Worm (Caenorhabditis elegans) whole organism, L4 larva: ENCODE data around the gene cth-1.

Experiments
- F49E8.2 ChIP-seq: sonication (generic microtip); optimal IDR thresholded peaks from 2 replicates; lab custom pipeline; 2016; ENCODE audit warnings: missing compliant biosample characterization, mild to moderate bottlenecking, missing genetic modification characterization, borderline replicate concordance
- Y75B8A.6 ChIP-seq: fragments of 200-800 bp; sonication (Bioruptor generic); IDR thresholded peaks from 2 replicates; pipeline ENCODE4 v1.3.6; 2022; ENCODE audit warnings: missing genetic modification reagents, missing genetic modification characterization, missing compliant biosample characterization
- ZK337.2 ChIP-seq: fragments of 200-800 bp; sonication (Bioruptor generic); IDR thresholded peaks from 2 replicates; pipeline ENCODE4 v1.3.6; 2022; ENCODE audit warnings: missing genetic modification reagents, missing genetic modification characterization, missing compliant biosample characterization
- aly-2 ChIP-seq: sonication (generic microtip); optimal IDR thresholded peaks from 2 replicates; lab custom pipeline; 2018; ENCODE audit warnings: missing biosample characterization, missing genetic modification characterization
- attf-4 ChIP-seq: sonication (generic microtip); optimal IDR thresholded peaks from 3 replicates; lab custom pipeline; 2017; ENCODE audit warnings: missing biosample characterization, missing genetic modification characterization
- ceh-28 ChIP-seq: fragments of 150-350 bp; optimal IDR thresholded peaks from 2 replicates; lab custom pipeline; 2014; ENCODE audit warnings: missing biosample characterization, missing genetic modification reagents, missing genetic modification characterization
- ceh-32 ChIP-seq: sonication (generic microtip); optimal IDR thresholded peaks from 2 replicates; lab custom pipeline; 2016; ENCODE audit warnings: mild to moderate bottlenecking, missing genetic modification characterization, missing compliant biosample characterization; ENCODE audit not compliant: poor library complexity
- daf-12 ChIP-seq: fragments of 150-350 bp; optimal IDR thresholded peaks from 2 replicates; lab custom pipeline; 2014; ENCODE audit warnings: missing biosample characterization, missing genetic modification reagents, missing genetic modification characterization
- daf-19 ChIP-seq: fragments of 200-800 bp; sonication (Bioruptor generic); conservative IDR thresholded peaks from 2 replicates; pipeline ENCODE4 v1.3.6; 2022; ENCODE audit warnings: missing genetic modification characterization, missing compliant biosample characterization
- dpl-1 ChIP-seq: fragments of 150-350 bp; optimal IDR thresholded peaks from 2 replicates; lab custom pipeline; 2014; ENCODE audit warnings: missing biosample characterization, missing genetic modification reagents, missing genetic modification characterization
- egl-27 ChIP-seq: sonication (generic microtip); optimal IDR thresholded peaks from 3 replicates; lab custom pipeline; 2017; ENCODE audit warnings: missing biosample characterization, missing genetic modification reagents, missing genetic modification characterization
- fkh-10 ChIP-seq: fragments of 150-350 bp; optimal IDR thresholded peaks from 2 replicates; lab custom pipeline; 2014; ENCODE audit warnings: missing biosample characterization, missing genetic modification reagents, missing genetic modification characterization
- fos-1 ChIP-seq: fragments of 150-350 bp; optimal IDR thresholded peaks from 2 replicates; lab custom pipeline; 2014; ENCODE audit warnings: missing biosample characterization, missing genetic modification characterization
- hif-1 ChIP-seq, 2 experiments: sonication (generic microtip); optimal IDR thresholded peaks; 2 replicates each; lab custom pipeline; 2016 to 2017; ENCODE audit warnings: missing compliant biosample characterization in 2 of 2, missing genetic modification characterization in 2 of 2, missing genetic modification reagents in 2 of 2, missing genotype in 2 of 2, mild to moderate bottlenecking in 1 of 2
- hlh-30 ChIP-seq: sonication (generic microtip); optimal IDR thresholded peaks from 2 replicates; lab custom pipeline; 2017; ENCODE audit warnings: antibody characterized with exemption, mild to moderate bottlenecking, missing genetic modification characterization, missing compliant biosample characterization; ENCODE audit not compliant: insufficient read depth
- lin-15B ChIP-seq: fragments of 150-350 bp; sonication (generic microtip); optimal IDR thresholded peaks from 3 replicates; lab custom pipeline; 2014; ENCODE audit warnings: missing biosample characterization, missing genetic modification characterization
- lsy-2 ChIP-seq, 2 experiments: fragments of 150-350 bp in 1 of 2; sonication (generic microtip) in 1 of 2; optimal IDR thresholded peaks; 2 replicates each; lab custom pipeline; 2014 to 2017; ENCODE audit warnings: missing biosample characterization in 2 of 2, missing genetic modification characterization in 2 of 2
- madf-9 ChIP-seq: fragments of 200-800 bp; sonication (Bioruptor generic); conservative IDR thresholded peaks from 2 replicates; pipeline ENCODE4 v1.3.6; 2022; ENCODE audit warnings: missing genetic modification reagents, missing genetic modification characterization, missing compliant biosample characterization
- mxl-3 ChIP-seq: fragments of 200-800 bp; sonication (Bioruptor generic); optimal IDR thresholded peaks from 2 replicates; lab custom pipeline; 2018; ENCODE audit warnings: mild to moderate bottlenecking, missing genetic modification characterization, missing compliant biosample characterization
- nhr-10 ChIP-seq: fragments of 150-350 bp; optimal IDR thresholded peaks from 2 replicates; lab custom pipeline; 2014; ENCODE audit warnings: missing biosample characterization, missing genetic modification characterization
- nhr-102 ChIP-seq: sonication (generic microtip); optimal IDR thresholded peaks from 2 replicates; lab custom pipeline; 2016; ENCODE audit warnings: mild to moderate bottlenecking, missing genetic modification characterization, moderate library complexity, missing compliant biosample characterization
- nhr-25 ChIP-seq: sonication (generic microtip); optimal IDR thresholded peaks from 2 replicates; lab custom pipeline; 2017; ENCODE audit warnings: missing genetic modification characterization, mild to moderate bottlenecking, missing compliant biosample characterization, antibody characterized with exemption, moderate library complexity, borderline replicate concordance; ENCODE audit not compliant: insufficient read depth
- nhr-76 ChIP-seq: fragments of 150-350 bp; optimal IDR thresholded peaks from 2 replicates; lab custom pipeline; 2014; ENCODE audit warnings: missing biosample characterization, missing genetic modification characterization
- nhr-77 ChIP-seq: fragments of 150-350 bp; optimal IDR thresholded peaks from 2 replicates; lab custom pipeline; 2014; ENCODE audit warnings: missing biosample characterization, missing genetic modification characterization
- pha-4 ChIP-seq, 2 experiments: fragments of 150-350 bp in 1 of 2; fragments of 200-800 bp in 1 of 2; sonication (Bioruptor generic) in 1 of 2; IDR thresholded peaks in 1 of 2; optimal IDR thresholded peaks in 1 of 2; 2 replicates each; pipeline versions ENCODE4 v1.3.6 to Lab custom; 2014 to 2022; ENCODE audit warnings: missing genetic modification characterization in 2 of 2, missing genetic modification reagents in 2 of 2, missing biosample characterization in 1 of 2, missing compliant biosample characterization in 1 of 2
- rbr-2 ChIP-seq: sonication (generic microtip); optimal IDR thresholded peaks from 2 replicates; lab custom pipeline; 2016; ENCODE audit warnings: missing genotype, missing genetic modification characterization, missing compliant biosample characterization
- saeg-2 ChIP-seq: fragments of 200-800 bp; sonication (Bioruptor generic); IDR thresholded peaks from 2 replicates; pipeline ENCODE4 v1.3.6; 2022; ENCODE audit warnings: missing genetic modification reagents, missing genetic modification characterization, missing compliant biosample characterization
- spr-1 ChIP-seq: sonication (generic microtip); optimal IDR thresholded peaks from 2 replicates; lab custom pipeline; 2016; ENCODE audit warnings: mild to moderate bottlenecking, missing genetic modification characterization, missing compliant biosample characterization
- spr-3 ChIP-seq: fragments of 200-800 bp; sonication (Bioruptor generic); optimal IDR thresholded peaks from 2 replicates; lab custom pipeline; 2018; ENCODE audit warnings: mild to moderate bottlenecking, missing genetic modification characterization, missing compliant biosample characterization
- tag-97 ChIP-seq: fragments of 200-800 bp; sonication (Bioruptor generic); IDR thresholded peaks from 2 replicates; pipeline ENCODE4 v1.3.6; 2022; ENCODE audit warnings: missing genetic modification characterization, missing compliant biosample characterization
- unc-130 ChIP-seq: sonication (generic microtip); optimal IDR thresholded peaks from 2 replicates; lab custom pipeline; 2016; ENCODE audit warnings: missing genetic modification reagents, missing genetic modification characterization, missing compliant biosample characterization
- unc-39 ChIP-seq: sonication (generic microtip); optimal IDR thresholded peaks from 2 replicates; lab custom pipeline; 2017; ENCODE audit warnings: missing biosample characterization, missing genetic modification characterization
- unc-62 ChIP-seq, 3 experiments: fragments of 150-350 bp in 1 of 3; sonication (generic microtip); optimal IDR thresholded peaks in 2 of 3; peaks in 1 of 3; 1 replicate in 1 of 3; 2 replicates in 2 of 3; lab custom pipeline; 2014 to 2017; ENCODE audit warnings: missing biosample characterization in 3 of 3, missing genetic modification characterization in 3 of 3, missing genetic modification reagents in 3 of 3, missing genotype in 1 of 3
- vab-7 ChIP-seq: fragments of 200-800 bp; sonication (Bioruptor generic); IDR thresholded peaks from 2 replicates; pipeline ENCODE4 v1.3.6; 2022; ENCODE audit warnings: missing genetic modification reagents, missing genetic modification characterization, missing compliant biosample characterization
- zag-1 ChIP-seq: fragments of 150-350 bp; optimal IDR thresholded peaks from 2 replicates; lab custom pipeline; 2014; ENCODE audit warnings: missing biosample characterization, missing genetic modification characterization
- zfp-2 ChIP-seq: sonication (generic microtip); optimal IDR thresholded peaks from 2 replicates; lab custom pipeline; 2016; ENCODE audit warnings: mild to moderate bottlenecking, missing genetic modification characterization, missing compliant biosample characterization
- zfp-3 ChIP-seq: fragments of 200-800 bp; sonication (Bioruptor generic); conservative IDR thresholded peaks from 2 replicates; pipeline ENCODE4 v1.3.6; 2022; ENCODE audit warnings: missing genetic modification reagents, missing genetic modification characterization, missing compliant biosample characterization
- zip-2 ChIP-seq: fragments of 150-350 bp; optimal IDR thresholded peaks from 2 replicates; lab custom pipeline; 2014; ENCODE audit warnings: missing biosample characterization, missing genetic modification characterization
- ztf-7 ChIP-seq: fragments of 150-350 bp; optimal IDR thresholded peaks from 2 replicates; lab custom pipeline; 2014; ENCODE audit warnings: missing biosample characterization, missing genetic modification characterization

The cth-1 gene

DNA sequence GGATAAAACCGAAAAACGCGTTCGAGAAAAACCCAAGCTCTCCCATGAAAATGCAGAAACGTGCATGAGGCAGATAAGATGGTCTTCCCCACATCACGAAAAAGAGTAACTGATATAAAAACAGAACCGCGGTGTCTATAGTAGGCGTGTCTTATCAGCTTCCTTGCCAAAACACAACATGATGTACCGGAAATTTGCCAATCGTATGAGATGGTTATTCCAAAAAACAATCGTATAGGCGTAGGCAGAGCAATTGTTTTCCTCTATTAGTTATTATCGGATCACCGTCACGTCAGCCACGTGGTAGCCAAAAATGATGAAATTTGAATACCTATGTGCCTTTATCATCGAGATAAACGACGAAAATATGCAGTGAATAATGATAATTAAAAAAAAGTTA is 1.0 kb upstream of the cth-1 start, which contains the start of gene str-7:
TSS of gene str-7 (minus strand) at position 101 of the 400 bp plus-strand sequence.
- TF ChIP-seq zag-1 (no peak), saeg-2 (GFP tag; lab: Robert Waterston, UW) (no peak), rbr-2 (tag; lab: Kevin White, UChicago) (no peak), daf-19 (GFP tag; lab: Robert Waterston, UW) (no peak), hif-1 (tag; optimal IDR thresholded peaks at IDR 0.05; lab: Kevin White, UChicago) (no peak), tag-97 (GFP tag; lab: Robert Waterston, UW) (no peak), ZK337.2 (GFP tag; lab: Robert Waterston, UW) (no peak), zfp-3 (GFP tag; lab: Robert Waterston, UW) (no peak)

DNA sequence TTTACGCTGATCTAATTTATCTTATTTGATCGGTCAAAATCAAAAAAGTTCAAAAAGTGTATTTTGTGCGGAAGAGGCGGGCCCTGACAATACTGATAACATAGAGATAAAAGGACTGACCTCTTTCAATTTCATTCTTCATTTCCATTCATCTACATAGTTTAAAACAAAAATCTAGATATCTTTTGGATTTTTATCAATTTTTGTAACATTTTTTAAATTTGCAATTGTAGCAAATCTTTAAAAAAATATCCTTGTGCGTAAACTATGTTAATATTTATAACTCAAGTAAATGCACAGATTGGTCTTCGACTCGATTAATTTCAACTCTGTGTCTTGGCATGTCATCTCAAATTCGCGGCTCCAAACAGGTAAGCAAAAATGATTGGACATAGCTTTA is 3.1 kb downstream of the cth-1 start, which contains the start of gene argk-1:
TSS of gene argk-1 (plus strand) at position 301 of the 400 bp plus-strand sequence.
- TF ChIP-seq Y75B8A.6 (GFP tag; lab: Robert Waterston, UW), result no peak
- TF ChIP-seq lsy-2 (tag; optimal IDR thresholded peaks at IDR 0.05; lab: Kevin White, UChicago), result no peak
- no peak for TF ChIP-seq ceh-32
- TF ChIP-seq mxl-3, result no peak
- TF ChIP-seq nhr-76 (tag; lab: Kevin White, UChicago), result no peak
- no peak for TF ChIP-seq ceh-28 (tag; lab: Kevin White, UChicago)
- no peak for TF ChIP-seq attf-4 (tag; lab: Kevin White, UChicago)
- TF ChIP-seq nhr-10 (tag; lab: Kevin White, UChicago), result no peak
- no peak for TF ChIP-seq madf-9 (GFP tag; lab: Robert Waterston, UW)
- no peak for TF ChIP-seq nhr-25 (tag; lab: Kevin White, UChicago)
- TF ChIP-seq nhr-77 (tag; lab: Kevin White, UChicago), result no peak
- TF ChIP-seq aly-2 (tag; lab: Kevin White, UChicago), result no peak
- no peak for TF ChIP-seq zfp-2
- TF ChIP-seq zip-2 (tag; lab: Kevin White, UChicago), result no peak

DNA sequence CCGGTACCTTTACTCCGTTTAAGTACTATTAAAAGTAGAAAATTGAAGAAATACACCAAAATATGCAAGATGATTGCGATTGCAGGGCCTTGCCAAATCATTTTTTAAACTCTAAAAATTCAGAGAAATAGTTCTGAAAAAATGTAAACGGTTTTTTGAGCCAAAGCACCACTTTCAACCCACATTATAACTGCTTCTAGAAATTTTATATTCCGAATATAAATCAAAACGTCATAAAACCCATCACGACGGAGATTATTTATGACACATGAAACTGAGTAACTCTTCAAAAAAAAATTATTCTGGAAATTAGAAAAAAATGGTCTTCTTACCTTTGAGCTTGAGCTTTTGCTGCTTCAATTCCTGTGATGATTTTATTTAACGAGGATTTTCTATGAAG is 13.8 kb downstream of the cth-1 start, which contains the start of gene srxa-16:
TSS of gene srxa-16 (minus strand) at position 101 of the 400 bp plus-strand sequence.
- TF ChIP-seq egl-27 (tag; lab: Kevin White, UChicago), result no peak
- TF ChIP-seq unc-130 (GFP tag; lab: Kevin White, UChicago), result no peak
- no peak for TF ChIP-seq nhr-102
- no peak for TF ChIP-seq spr-1 (tag; lab: Kevin White, UChicago)
- TF ChIP-seq spr-3, result no peak
- TF ChIP-seq hlh-30, result no peak
- TF ChIP-seq fkh-10 (GFP tag; lab: Kevin White, UChicago), result no peak
- TF ChIP-seq pha-4 (GFP tag; IDR thresholded peaks at IDR 0.05; lab: Robert Waterston, UW), result no peak
- no peak for TF ChIP-seq pha-4 (tag; optimal IDR thresholded peaks at IDR 0.05; lab: Kevin White, UChicago)
- TF ChIP-seq unc-39 (tag; lab: Kevin White, UChicago), result no peak
- no peak for TF ChIP-seq fos-1 (tag; lab: Kevin White, UChicago)
- TF ChIP-seq ceh-28 (tag; lab: Kevin White, UChicago), result no peak
- no peak for TF ChIP-seq unc-62 (GFP tag; optimal IDR thresholded peaks at IDR 0.05 in 1 of 2; lab: Kevin White, UChicago)
- no peak for TF ChIP-seq unc-62 (tag; optimal IDR thresholded peaks at IDR 0.05; lab: Kevin White, UChicago)
- TF ChIP-seq vab-7 (GFP tag; lab: Robert Waterston, UW), result no peak
- TF ChIP-seq madf-9 (GFP tag; lab: Robert Waterston, UW), result no peak
- TF ChIP-seq daf-12, result no peak
- TF ChIP-seq aly-2 (tag; lab: Kevin White, UChicago), result no peak
- TF ChIP-seq dpl-1, result no peak
- TF ChIP-seq ztf-7 (tag; lab: Kevin White, UChicago), result no peak
- no peak for TF ChIP-seq lin-15B
- no peak for TF ChIP-seq F49E8.2 (tag; lab: Kevin White, UChicago)
